Worm (Caenorhabditis elegans) whole organism, L2 larva: ENCODE measurements around the gene ttbk-7.

Experiments
- ZK546.5 ChIP-seq: sonication (generic microtip); optimal IDR thresholded peaks from 2 replicates; lab custom pipeline; 2017; ENCODE audit warnings: missing biosample characterization, missing genetic modification characterization
- aly-2 ChIP-seq: fragments of 150-350 bp; optimal IDR thresholded peaks from 2 replicates; lab custom pipeline; 2014; ENCODE audit warnings: missing biosample characterization, missing genetic modification characterization
- ceh-16 ChIP-seq: fragments of 150-350 bp; optimal IDR thresholded peaks from 2 replicates; lab custom pipeline; 2014; ENCODE audit warnings: missing biosample characterization, missing genetic modification characterization
- egl-27 ChIP-seq: sonication (generic microtip); optimal IDR thresholded peaks from 3 replicates; lab custom pipeline; 2017; ENCODE audit warnings: missing biosample characterization, missing genetic modification reagents, missing genetic modification characterization
- elt-1 ChIP-seq: fragments of 150-350 bp; optimal IDR thresholded peaks from 2 replicates; lab custom pipeline; 2014; ENCODE audit warnings: missing biosample characterization, missing genetic modification characterization
- elt-3 ChIP-seq: sonication (generic microtip); optimal IDR thresholded peaks from 2 replicates; lab custom pipeline; 2017; ENCODE audit warnings: missing biosample characterization, missing genetic modification characterization
- nhr-11 ChIP-seq: fragments of 150-350 bp; optimal IDR thresholded peaks from 2 replicates; lab custom pipeline; 2014; ENCODE audit warnings: missing biosample characterization, missing genetic modification characterization
- nhr-25 ChIP-seq: fragments of 150-350 bp; sonication (generic microtip); optimal IDR thresholded peaks from 3 replicates; lab custom pipeline; 2014; ENCODE audit warnings: missing biosample characterization, missing genetic modification characterization
- skn-1 ChIP-seq: sonication (generic microtip); optimal IDR thresholded peaks from 2 replicates; lab custom pipeline; 2017; ENCODE audit warnings: missing biosample characterization, missing genetic modification characterization
- zag-1 ChIP-seq: fragments of 150-350 bp; optimal IDR thresholded peaks from 2 replicates; lab custom pipeline; 2014; ENCODE audit warnings: missing biosample characterization, missing genetic modification characterization
- ztf-11 ChIP-seq: sonication (generic microtip); optimal IDR thresholded peaks from 2 replicates; lab custom pipeline; 2017; ENCODE audit warnings: missing biosample characterization, missing genetic modification characterization

- no peak for TF ChIP-seq elt-3 (tag; lab: Kevin White, UChicago)
- no peak for TF ChIP-seq aly-2 (tag; lab: Kevin White, UChicago)
- no peak for TF ChIP-seq ZK546.5 (tag; lab: Kevin White, UChicago)
- TF ChIP-seq elt-1 (tag; lab: Kevin White, UChicago) = no peak
- TF ChIP-seq nhr-25 (tag; lab: Kevin White, UChicago) = no peak
- no peak for TF ChIP-seq zag-1 (tag; lab: Kevin White, UChicago)
- no peak for TF ChIP-seq ceh-16
- no peak for TF ChIP-seq ztf-11 (tag; lab: Kevin White, UChicago)
- TF ChIP-seq egl-27 (tag; lab: Kevin White, UChicago) = no peak
- no peak for TF ChIP-seq nhr-11 (tag; lab: Kevin White, UChicago)
- TF ChIP-seq skn-1 = no peak
Observed at ce11 chrV:12909544-12910157, 14.0 kb upstream of the ttbk-7 start, which contains the start of gene nid-1.
